Fruit fly (Drosophila melanogaster): Measurements from ENCODE around the gene Ibf2.
A peak's percentile ranks its signal among the peaks of the same experiment; 100 is the strongest.

The Ibf2 gene

dm6 chr3R:9237268-9238091 is 20.8 kb downstream of the Ibf2 start, which contains the start of gene pum (continued):
- TF ChIP-seq Hr78 (GFP tag; optimal IDR thresholded peaks at IDR 0.05) (no peak), lov (optimal IDR thresholded peaks at IDR 0.05) (no peak), lov (GFP tag; IDR thresholded peaks at IDR 0.05) (no peak), chinmo (GFP tag; IDR thresholded peaks at IDR 0.05; ENCODE audit: partially characterized antibody) (no peak), CG8478 (optimal IDR thresholded peaks at IDR 0.05) (no peak), cato (GFP tag; optimal IDR thresholded peaks at IDR 0.05; ENCODE audit: borderline replicate concordance) (peak; percentile 10), D19A (tag; optimal IDR thresholded peaks at IDR 0.05) (peak; percentile 25), CG1647 (GFP tag; optimal IDR thresholded peaks at IDR 0.05) (no peak), CG2889 (GFP tag; IDR thresholded peaks at IDR 0.05) (no peak), Dp (GFP tag; optimal IDR thresholded peaks at IDR 0.05) (peak; percentile 65), CG4730 (GFP tag; IDR thresholded peaks at IDR 0.05) (no peak), CG14667 (GFP tag; IDR thresholded peaks at IDR 0.05) (no peak), gem (tag; optimal IDR thresholded peaks at IDR 0.05) (peak; percentile 73), Opbp (GFP tag; IDR thresholded peaks at IDR 0.05; ENCODE audit: partially characterized antibody) (peak; percentile 53; the same call in 1 of the 3 replicates), esg (GFP tag; conservative IDR thresholded peaks at IDR 0.05) (peak; percentile 41), Dll (GFP tag; IDR thresholded peaks at IDR 0.05; ENCODE audit: partially characterized antibody) (no peak), row (GFP tag; IDR thresholded peaks at IDR 0.05) (peak; percentile 82; the same call in 2 of the 3 replicates), nmo (GFP tag; optimal IDR thresholded peaks at IDR 0.05) (peak; percentile 38), ara (GFP tag; IDR thresholded peaks at IDR 0.05) (peak; percentile 7; the same call in 1 of the 2 replicates), CG30431 (GFP tag; optimal IDR thresholded peaks at IDR 0.05) (no peak), Hmx (GFP tag; optimal IDR thresholded peaks at IDR 0.05) (no peak), zfh1 (GFP tag; IDR thresholded peaks at IDR 0.05) (no peak), tna (GFP tag; IDR thresholded peaks at IDR 0.05; ENCODE audit: partially characterized antibody) (no peak), B-H2 (GFP tag; optimal IDR thresholded peaks at IDR 0.05) (no peak), CG15073 (GFP tag; optimal IDR thresholded peaks at IDR 0.05) (no peak), wor (GFP tag; IDR thresholded peaks at IDR 0.05) (no peak), Mad (GFP tag; optimal IDR thresholded peaks at IDR 0.05) (no peak), tll (GFP tag; optimal IDR thresholded peaks at IDR 0.05) (no peak), Six4 (GFP tag; optimal IDR thresholded peaks at IDR 0.05) (peak; percentile 30), pnt (GFP tag; optimal IDR thresholded peaks at IDR 0.05) (no peak), sima (GFP tag; optimal IDR thresholded peaks at IDR 0.05) (no peak), twi (tag; optimal IDR thresholded peaks at IDR 0.05) (no peak), BtbVII (GFP tag; optimal IDR thresholded peaks at IDR 0.05) (no peak), stc (GFP tag; IDR thresholded peaks at IDR 0.05) (no peak), CG10147 (GFP tag; optimal IDR thresholded peaks at IDR 0.05) (peak; percentile 62), Sox100B (GFP tag; optimal IDR thresholded peaks at IDR 0.05) (peak; percentile 37), Bteb2 (GFP tag; optimal IDR thresholded peaks at IDR 0.05) (no peak), CG4404 (GFP tag; IDR thresholded peaks at IDR 0.05) (no peak), CG17568 (GFP tag; optimal IDR thresholded peaks at IDR 0.05) (peak; percentile 77), CG1602 (GFP tag; optimal IDR thresholded peaks at IDR 0.05) (peak; percentile 30), CG8944 (GFP tag; optimal IDR thresholded peaks at IDR 0.05) (no peak), CG43689 (GFP tag; IDR thresholded peaks at IDR 0.05) (no peak), insv (GFP tag; optimal IDR thresholded peaks at IDR 0.05) (no peak), tin (GFP tag; optimal IDR thresholded peaks at IDR 0.05) (no peak), H2.0 (GFP tag; IDR thresholded peaks at IDR 0.05) (peak; percentile 64), CkIIα-i1 (GFP tag; IDR thresholded peaks at IDR 0.05) (no peak), CG8089 (GFP tag; optimal IDR thresholded peaks at IDR 0.05) (no peak), dmrt11E (tag; optimal IDR thresholded peaks at IDR 0.05) (peak; percentile 41), CrebB (tag; optimal IDR thresholded peaks at IDR 0.05) (no peak), tgo (GFP tag; IDR thresholded peaks at IDR 0.05) (peak; percentile 70)

All from whole organism, embryonic.